Worm (Caenorhabditis elegans) whole organism, L3 larva: Measurements from ENCODE around the gene Y42A5A.3.

Experiments
- R02D3.7 ChIP-seq: fragments of 150-350 bp; optimal IDR thresholded peaks from 2 replicates; lab custom pipeline; 2014; ENCODE audit warnings: missing biosample characterization, missing genetic modification characterization
- ZK546.5 ChIP-seq: sonication (generic microtip); optimal IDR thresholded peaks from 2 replicates; lab custom pipeline; 2017; ENCODE audit warnings: missing biosample characterization, missing genetic modification characterization
- ama-1 ChIP-seq: fragments of 150-350 bp; optimal IDR thresholded peaks from 2 replicates; lab custom pipeline; 2018
- ceh-16 ChIP-seq: sonication (generic microtip); optimal IDR thresholded peaks from 2 replicates; lab custom pipeline; 2017; ENCODE audit warnings: missing biosample characterization, missing genetic modification characterization
- ceh-28 ChIP-seq: fragments of 150-350 bp; optimal IDR thresholded peaks from 2 replicates; lab custom pipeline; 2014; ENCODE audit warnings: missing biosample characterization, missing genetic modification reagents, missing genetic modification characterization
- ceh-82 ChIP-seq: fragments of 150-350 bp; optimal IDR thresholded peaks from 2 replicates; lab custom pipeline; 2014; ENCODE audit warnings: missing biosample characterization, missing genetic modification characterization
- egl-5 ChIP-seq: fragments of 150-350 bp; optimal IDR thresholded peaks from 2 replicates; lab custom pipeline; 2017; ENCODE audit warnings: missing biosample characterization, missing genetic modification reagents, missing genetic modification characterization, inconsistent platforms
- elt-1 ChIP-seq: fragments of 150-350 bp; optimal IDR thresholded peaks from 2 replicates; lab custom pipeline; 2014; ENCODE audit warnings: missing biosample characterization, missing genetic modification characterization
- elt-2 ChIP-seq: sonication (generic microtip); optimal IDR thresholded peaks from 2 replicates; lab custom pipeline; 2016; ENCODE audit warnings: missing genetic modification reagents, mild to moderate bottlenecking, missing genetic modification characterization, missing compliant biosample characterization
- fkh-10 ChIP-seq: sonication (generic microtip); optimal IDR thresholded peaks from 2 replicates; lab custom pipeline; 2017; ENCODE audit warnings: missing biosample characterization, missing genetic modification reagents, missing genetic modification characterization
- fos-1 ChIP-seq: fragments of 150-350 bp; optimal IDR thresholded peaks from 2 replicates; lab custom pipeline; 2014; ENCODE audit warnings: missing biosample characterization, missing genetic modification characterization
- hmg-11 ChIP-seq: sonication (generic microtip); optimal IDR thresholded peaks from 2 replicates; lab custom pipeline; 2016; ENCODE audit warnings: missing genetic modification characterization, missing compliant biosample characterization
- jun-1 ChIP-seq: fragments of 150-350 bp; optimal IDR thresholded peaks from 2 replicates; lab custom pipeline; 2014; ENCODE audit warnings: missing biosample characterization, missing genetic modification reagents, missing genetic modification characterization
- lin-15B ChIP-seq: fragments of 150-350 bp; optimal IDR thresholded peaks from 2 replicates; lab custom pipeline; 2014; ENCODE audit warnings: missing biosample characterization, missing genetic modification characterization
- lin-39 ChIP-seq: fragments of 150-350 bp; optimal IDR thresholded peaks from 2 replicates; lab custom pipeline; 2018; ENCODE audit warnings: missing biosample characterization, missing genetic modification reagents, missing genetic modification characterization
- lsy-12 ChIP-seq: sonication (generic microtip); optimal IDR thresholded peaks from 2 replicates; lab custom pipeline; 2016; ENCODE audit warnings: mild to moderate bottlenecking, missing genetic modification characterization, missing compliant biosample characterization
- mdl-1 ChIP-seq: fragments of 150-350 bp; optimal IDR thresholded peaks from 2 replicates; lab custom pipeline; 2014; ENCODE audit warnings: missing biosample characterization, missing genetic modification characterization
- nfya-1 ChIP-seq: sonication (generic microtip); optimal IDR thresholded peaks from 2 replicates; lab custom pipeline; 2017; ENCODE audit warnings: missing genetic modification characterization, mild to moderate bottlenecking, missing compliant biosample characterization, antibody characterized with exemption, moderate library complexity; ENCODE audit not compliant: insufficient read depth
- nhr-11 ChIP-seq: fragments of 150-350 bp; optimal IDR thresholded peaks from 2 replicates; lab custom pipeline; 2014; ENCODE audit warnings: missing biosample characterization, missing genetic modification characterization
- nhr-12 ChIP-seq: fragments of 150-350 bp; optimal IDR thresholded peaks from 2 replicates; lab custom pipeline; 2014; ENCODE audit warnings: missing biosample characterization, missing genetic modification characterization
- nhr-23 ChIP-seq: fragments of 150-350 bp; optimal IDR thresholded peaks from 2 replicates; lab custom pipeline; 2014; ENCODE audit warnings: missing biosample characterization, missing genetic modification reagents, missing genetic modification characterization
- nhr-237 ChIP-seq: fragments of 150-350 bp; optimal IDR thresholded peaks from 2 replicates; lab custom pipeline; 2014; ENCODE audit warnings: missing biosample characterization, missing genetic modification characterization
- nhr-25 ChIP-seq: sonication (generic microtip); optimal IDR thresholded peaks from 2 replicates; lab custom pipeline; 2017; ENCODE audit warnings: missing biosample characterization, missing genetic modification characterization
- nhr-43 ChIP-seq: sonication (generic microtip); optimal IDR thresholded peaks from 2 replicates; lab custom pipeline; 2016; ENCODE audit warnings: mild to moderate bottlenecking, missing genetic modification characterization, missing compliant biosample characterization; ENCODE audit not compliant: poor library complexity, severe bottlenecking
- nhr-76 ChIP-seq: fragments of 150-350 bp; sonication (generic microtip); optimal IDR thresholded peaks from 5 replicates; lab custom pipeline; 2014; ENCODE audit warnings: missing biosample characterization, missing genetic modification characterization
- pha-4 ChIP-seq: fragments of 150-350 bp; optimal IDR thresholded peaks from 2 replicates; lab custom pipeline; 2014; ENCODE audit warnings: missing biosample characterization, missing genetic modification reagents, missing genetic modification characterization
- pqm-1 ChIP-seq: fragments of 150-350 bp; optimal IDR thresholded peaks from 2 replicates; lab custom pipeline; 2017; ENCODE audit warnings: missing biosample characterization, missing genetic modification characterization, inconsistent platforms
- snpc-4 ChIP-seq: fragments of 150-350 bp; optimal IDR thresholded peaks from 2 replicates; lab custom pipeline; 2014; ENCODE audit warnings: missing biosample characterization, missing genetic modification characterization
- unc-39 ChIP-seq: sonication (generic microtip); optimal IDR thresholded peaks from 4 replicates; lab custom pipeline; 2017; ENCODE audit warnings: missing biosample characterization, missing genetic modification characterization
- zag-1 ChIP-seq: fragments of 150-350 bp; optimal IDR thresholded peaks from 2 replicates; lab custom pipeline; 2014; ENCODE audit warnings: missing biosample characterization, missing genetic modification characterization
- ztf-11 ChIP-seq: fragments of 150-350 bp; optimal IDR thresholded peaks from 2 replicates; lab custom pipeline; 2014; ENCODE audit warnings: missing biosample characterization, missing genetic modification characterization
- ztf-4 ChIP-seq: fragments of 150-350 bp; optimal IDR thresholded peaks from 2 replicates; lab custom pipeline; 2014; ENCODE audit warnings: missing biosample characterization, missing genetic modification characterization

The Y42A5A.3 gene

DNA sequence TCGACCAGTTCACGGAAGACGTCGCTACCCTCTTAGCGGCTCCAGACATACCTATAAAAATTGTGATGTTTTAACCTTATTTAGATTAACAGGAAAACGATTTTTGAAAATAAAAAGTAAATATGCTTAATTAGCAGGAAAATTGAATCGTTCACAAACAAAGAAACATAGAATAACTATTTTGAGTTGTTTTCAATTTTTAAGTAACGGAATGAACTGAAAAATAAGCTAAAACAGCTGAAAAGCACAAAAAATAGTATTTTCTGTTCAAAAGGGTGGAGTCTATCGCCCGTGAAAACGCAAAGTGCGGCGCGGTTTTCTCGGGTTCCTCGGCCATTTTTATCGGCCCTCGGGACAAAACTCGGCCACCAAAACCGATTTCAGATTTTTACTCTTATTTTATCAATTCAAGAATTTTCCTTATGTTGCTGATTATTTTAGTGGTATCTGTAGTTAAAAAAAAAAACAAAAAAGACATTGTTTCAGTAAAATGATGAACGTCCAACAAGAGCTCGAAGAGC lies 28.1 kb upstream of the Y42A5A.3 start, which contains the start of the genes atp-5 and lmtr-3 (continued):
- TF ChIP-seq jun-1 (tag; lab: Kevin White, UChicago), result no peak
- no peak for TF ChIP-seq ceh-16 (tag; lab: Kevin White, UChicago)
- TF ChIP-seq elt-1, result no peak
- TF ChIP-seq fkh-10, result no peak
- peak; percentile 91 for TF ChIP-seq nhr-43 (tag; lab: Kevin White, UChicago)
- no peak for TF ChIP-seq zag-1 (tag; lab: Kevin White, UChicago)
- no peak for TF ChIP-seq nhr-12
- TF ChIP-seq ama-1, result no peak
- TF ChIP-seq unc-39 (tag; lab: Kevin White, UChicago), result no peak
- no peak for TF ChIP-seq ztf-11 (tag; lab: Kevin White, UChicago)
- TF ChIP-seq pqm-1 (tag; lab: Kevin White, UChicago), result peak; percentile 42
- TF ChIP-seq mdl-1, result no peak
- TF ChIP-seq ZK546.5 (tag; lab: Kevin White, UChicago), result no peak
- no peak for TF ChIP-seq nhr-237 (tag; lab: Kevin White, UChicago)

ce11 chrV:11122466-11122865 lies 26.7 kb upstream of the Y42A5A.3 start, which contains the start of gene mboa-2:
Gene mboa-2 (minus strand): TSS chrV:11122493.
- TF ChIP-seq ama-1 (peak; percentile 11), elt-2 (peak; percentile 60), ceh-28 (tag; lab: Kevin White, UChicago) (peak; percentile 1), nhr-25 (tag; lab: Kevin White, UChicago) (peak; percentile 54), ceh-82 (tag; lab: Kevin White, UChicago) (peak; percentile 22), nhr-43 (tag; lab: Kevin White, UChicago) (peak; percentile 49), zag-1 (tag; lab: Kevin White, UChicago) (no peak), lsy-12 (tag; lab: Kevin White, UChicago) (no peak), pqm-1 (tag; lab: Kevin White, UChicago) (peak; percentile 15), nfya-1 (tag; lab: Kevin White, UChicago) (peak; percentile 10), mdl-1 (no peak), elt-1 (peak; percentile 42)

DNA sequence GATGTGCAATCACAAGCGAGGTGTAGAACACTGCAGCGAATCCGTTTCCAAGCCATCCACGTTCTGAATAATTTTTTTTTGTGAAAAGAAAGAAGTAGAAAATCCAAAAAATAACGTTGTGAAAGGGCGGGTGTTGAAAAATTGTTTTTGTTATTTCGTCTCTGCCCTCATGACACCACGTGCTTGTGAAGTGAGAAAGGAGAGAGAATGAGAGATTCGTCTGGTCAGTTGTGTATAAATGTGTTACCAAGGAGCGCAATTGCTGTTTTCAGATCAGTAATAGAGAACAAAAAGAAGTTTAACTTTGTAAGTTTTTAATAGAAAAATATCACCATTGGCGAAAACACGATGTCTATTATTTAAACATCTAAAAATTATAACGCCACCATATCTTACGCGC lies 25.5 kb upstream of the Y42A5A.3 start:
- peak; percentile 30 for TF ChIP-seq egl-5 (tag; lab: Kevin White, UChicago)
- peak; percentile 36 for TF ChIP-seq nhr-23 (tag; lab: Kevin White, UChicago)
- TF ChIP-seq fos-1, result no peak
- peak; percentile 57 for TF ChIP-seq nfya-1 (tag; lab: Kevin White, UChicago)
- TF ChIP-seq lin-39 (tag; lab: Kevin White, UChicago), result peak; percentile 52
- TF ChIP-seq snpc-4 (tag; lab: Kevin White, UChicago), result peak; percentile 30
- TF ChIP-seq R02D3.7 (tag; lab: Kevin White, UChicago), result no peak
- TF ChIP-seq hmg-11, result peak; percentile 39
- peak; percentile 64 for TF ChIP-seq lin-15B (tag; lab: Kevin White, UChicago)
- TF ChIP-seq pha-4 (tag; lab: Kevin White, UChicago), result peak; percentile 69

- TF ChIP-seq ama-1, result peak; percentile 54
- TF ChIP-seq nhr-11 (tag; lab: Kevin White, UChicago), result no peak
These were observed 23.6 kb upstream of the Y42A5A.3 start, which contains the start of gene scb-1 for ce11 chrV:11119294-11119755. Gene scb-1 (minus strand): TSS chrV:11119705.

DNA sequence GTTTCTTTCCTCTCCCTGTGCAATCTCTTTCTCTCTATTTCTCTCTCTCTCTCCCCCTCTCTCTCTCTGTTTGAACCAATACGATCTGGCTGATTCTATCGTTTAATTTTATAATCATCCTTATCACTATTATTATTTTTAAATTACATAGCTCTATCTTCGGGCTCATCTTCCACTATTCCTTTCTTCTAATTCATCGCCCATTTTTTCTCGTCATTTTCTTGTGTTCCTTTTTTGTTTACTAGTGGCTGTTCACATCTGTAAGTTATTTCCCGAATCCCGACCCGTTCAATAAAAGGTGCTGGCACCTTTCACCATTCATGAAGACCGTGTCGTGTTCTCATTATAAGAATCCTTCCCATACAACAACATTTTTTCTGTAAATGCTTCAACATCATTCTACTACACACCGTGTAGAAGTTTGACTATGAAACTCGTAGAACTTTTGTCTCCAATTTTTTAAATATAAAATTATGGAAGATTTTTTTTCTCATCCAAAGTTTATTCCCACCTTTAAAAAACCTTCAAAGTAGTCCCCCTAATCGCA lies 22.5 kb upstream of the Y42A5A.3 start:
- no peak for TF ChIP-seq nhr-11 (tag; lab: Kevin White, UChicago)
- peak; percentile 60 for TF ChIP-seq nhr-43 (tag; lab: Kevin White, UChicago)
- TF ChIP-seq nhr-237 (tag; lab: Kevin White, UChicago), result no peak
- no peak for TF ChIP-seq nhr-76 (tag; lab: Kevin White, UChicago)
- TF ChIP-seq ztf-4 (tag; lab: Kevin White, UChicago), result no peak
- peak; percentile 17 for TF ChIP-seq ama-1
